Fruit fly (Drosophila melanogaster) whole organism, embryonic: ENCODE results near the gene CG32573.
A peak's percentile ranks its signal among the peaks of the same experiment; 100 is the strongest.

Experiments
- Abd-B ChIP-seq: fragments of 200-800 bp; sonication (Bioruptor generic); optimal IDR thresholded peaks from 2 replicates; lab custom pipeline; 2018; ENCODE audit warnings: missing biosample characterization, mild to moderate bottlenecking, missing genetic modification characterization, moderate library complexity
- Aef1 ChIP-seq: fragments of 200-800 bp; sonication (Bioruptor generic); IDR thresholded peaks from 3 replicates; pipeline ENCODE4 v1.3.6; 2022; ENCODE audit warnings: missing biosample characterization, missing genetic modification characterization
- Bgb ChIP-seq: fragments of 200-800 bp; sonication (Bioruptor generic); IDR thresholded peaks from 2 replicates; pipeline ENCODE4 v1.3.6; 2022; ENCODE audit warnings: missing biosample characterization, missing genetic modification characterization; ENCODE audit not compliant: partially characterized antibody
- CG10321 ChIP-seq: fragments of 200-800 bp; sonication (Bioruptor generic); IDR thresholded peaks from 2 replicates; pipeline ENCODE4 v1.3.6; 2022; ENCODE audit warnings: missing biosample characterization, missing genetic modification characterization
- CG10431 ChIP-seq: fragments of 200-800 bp; sonication (Bioruptor generic); optimal IDR thresholded peaks from 3 replicates; lab custom pipeline; 2018; ENCODE audit warnings: missing biosample characterization, mild to moderate bottlenecking, missing genetic modification characterization
- CG11504 ChIP-seq: fragments of 200-800 bp; sonication (Bioruptor generic); optimal IDR thresholded peaks from 3 replicates; lab custom pipeline; 2019; ENCODE audit warnings: missing biosample characterization, mild to moderate bottlenecking, missing genetic modification characterization, moderate library complexity
- CG11723 ChIP-seq: fragments of 200-800 bp; sonication (Bioruptor generic); optimal IDR thresholded peaks from 2 replicates; lab custom pipeline; 2017; ENCODE audit warnings: missing biosample characterization, mild to moderate bottlenecking, missing genetic modification characterization
- CG1233 ChIP-seq: fragments of 200-800 bp; sonication (Bioruptor generic); optimal IDR thresholded peaks from 4 replicates; lab custom pipeline; 2018; ENCODE audit warnings: missing biosample characterization, mild to moderate bottlenecking, missing genetic modification characterization
- CG13123 ChIP-seq: fragments of 200-800 bp; sonication (Bioruptor generic); optimal IDR thresholded peaks from 2 replicates; lab custom pipeline; 2016; ENCODE audit warnings: missing biosample characterization, missing genetic modification characterization
- CG13775 ChIP-seq: fragments of 200-800 bp; sonication (Bioruptor generic); optimal IDR thresholded peaks from 3 replicates; lab custom pipeline; 2017; ENCODE audit warnings: missing biosample characterization, mild to moderate bottlenecking, missing genetic modification characterization
- CG15479 ChIP-seq: fragments of 200-800 bp; sonication (Bioruptor generic); optimal IDR thresholded peaks from 3 replicates; lab custom pipeline; 2019; ENCODE audit warnings: missing biosample characterization, mild to moderate bottlenecking, missing genetic modification characterization, moderate library complexity
- CG15514 ChIP-seq: fragments of 200-800 bp; sonication (Bioruptor generic); optimal IDR thresholded peaks from 3 replicates; lab custom pipeline; 2017; ENCODE audit warnings: missing biosample characterization, missing genetic modification characterization, mild to moderate bottlenecking, moderate library complexity, missing genetic modification reagents
- CG2678 ChIP-seq: fragments of 200-800 bp; sonication (Bioruptor generic); optimal IDR thresholded peaks from 3 replicates; lab custom pipeline; 2019; ENCODE audit warnings: missing biosample characterization, mild to moderate bottlenecking, missing genetic modification characterization, moderate library complexity
- CG31365 ChIP-seq: fragments of 200-800 bp; sonication (Bioruptor generic); optimal IDR thresholded peaks from 2 replicates; lab custom pipeline; 2018; ENCODE audit warnings: missing biosample characterization, mild to moderate bottlenecking, missing genetic modification characterization
- CG3281 ChIP-seq: fragments of 200-800 bp; sonication (Bioruptor generic); optimal IDR thresholded peaks from 3 replicates; lab custom pipeline; 2017; ENCODE audit warnings: missing biosample characterization, mild to moderate bottlenecking, missing genetic modification characterization
- CG4282 ChIP-seq: fragments of 200-800 bp; sonication (Bioruptor generic); optimal IDR thresholded peaks from 2 replicates; lab custom pipeline; 2016; ENCODE audit warnings: missing biosample characterization, missing genetic modification characterization
- CG7745 ChIP-seq: fragments of 200-800 bp; sonication (Bioruptor generic); optimal IDR thresholded peaks from 2 replicates; lab custom pipeline; 2018; ENCODE audit warnings: missing biosample characterization, mild to moderate bottlenecking, missing genetic modification characterization, moderate library complexity
- CG7839 ChIP-seq: fragments of 200-800 bp; sonication (Bioruptor generic); optimal IDR thresholded peaks from 3 replicates; lab custom pipeline; 2018; ENCODE audit warnings: missing biosample characterization, mild to moderate bottlenecking, missing genetic modification characterization, moderate library complexity
- CG8924 ChIP-seq: fragments of 200-800 bp; optimal IDR thresholded peaks from 3 replicates; lab custom pipeline; 2019; ENCODE audit warnings: missing biosample characterization, mild to moderate bottlenecking, missing genetic modification characterization, moderate library complexity
- CG9817 ChIP-seq: fragments of 200-800 bp; sonication (Bioruptor generic); optimal IDR thresholded peaks from 2 replicates; lab custom pipeline; 2018; ENCODE audit warnings: missing biosample characterization, mild to moderate bottlenecking, missing genetic modification characterization, moderate library complexity
- Dref ChIP-seq: fragments of 200-800 bp; sonication (Bioruptor generic); IDR thresholded peaks from 2 replicates; pipeline ENCODE4 v1.3.6; 2022; ENCODE audit warnings: missing biosample characterization, missing genetic modification characterization
- HHEX ChIP-seq: fragments of 200-800 bp; sonication (Bioruptor generic); optimal IDR thresholded peaks from 3 replicates; lab custom pipeline; 2017; ENCODE audit warnings: missing biosample characterization, mild to moderate bottlenecking, missing genetic modification characterization, missing genetic modification reagents
- Hey ChIP-seq: fragments of 200-800 bp; sonication (Bioruptor generic); optimal IDR thresholded peaks from 3 replicates; lab custom pipeline; 2018; ENCODE audit warnings: missing biosample characterization, mild to moderate bottlenecking, missing genetic modification characterization
- Hr3 ChIP-seq: fragments of 200-800 bp; sonication (Bioruptor generic); optimal IDR thresholded peaks from 3 replicates; lab custom pipeline; 2016; ENCODE audit warnings: missing biosample characterization, missing genetic modification characterization
- Nf-YC ChIP-seq: fragments of 200-800 bp; optimal IDR thresholded peaks from 3 replicates; lab custom pipeline; 2019; ENCODE audit warnings: missing biosample characterization, mild to moderate bottlenecking, missing genetic modification characterization, moderate library complexity
- al ChIP-seq: fragments of 200-800 bp; sonication (Bioruptor generic); IDR thresholded peaks from 2 replicates; pipeline ENCODE4 v1.3.6; 2022; ENCODE audit warnings: missing biosample characterization, missing genetic modification characterization
- cad ChIP-seq: fragments of >200 bp; optimal IDR thresholded peaks from 2 replicates; lab custom pipeline; 2017; ENCODE audit warnings: missing biosample characterization, missing genetic modification characterization
- da ChIP-seq: fragments of 200-800 bp; sonication (Bioruptor generic); optimal IDR thresholded peaks from 2 replicates; lab custom pipeline; 2016; ENCODE audit warnings: missing biosample characterization, missing genetic modification characterization
- danr ChIP-seq: fragments of 200-800 bp; sonication (Bioruptor generic); IDR thresholded peaks from 2 replicates; pipeline ENCODE4 v1.3.6; 2022; ENCODE audit warnings: missing biosample characterization, missing genetic modification characterization
- dati ChIP-seq: fragments of 200-800 bp; sonication (Bioruptor generic); IDR thresholded peaks from 2 replicates; pipeline ENCODE4 v1.3.6; 2022; ENCODE audit warnings: missing biosample characterization, missing genetic modification characterization
- en ChIP-seq: fragments of 200-800 bp; sonication (Bioruptor generic); optimal IDR thresholded peaks from 2 replicates; lab custom pipeline; 2016; ENCODE audit warnings: missing biosample characterization, missing genetic modification characterization
- fd3F ChIP-seq: fragments of 200-800 bp; sonication (Bioruptor generic); optimal IDR thresholded peaks from 2 replicates; lab custom pipeline; 2018; ENCODE audit warnings: missing biosample characterization, mild to moderate bottlenecking, missing genetic modification characterization, moderate library complexity
- fu2 ChIP-seq: fragments of 200-800 bp; sonication (Bioruptor generic); optimal IDR thresholded peaks from 2 replicates; lab custom pipeline; 2016; ENCODE audit warnings: missing biosample characterization, missing genetic modification characterization
- gce ChIP-seq: fragments of 200-800 bp; sonication (Bioruptor generic); IDR thresholded peaks from 3 replicates; pipeline ENCODE4 v1.3.6; 2022; ENCODE audit warnings: missing biosample characterization, missing genetic modification characterization
- kah ChIP-seq: fragments of 200-800 bp; sonication (Bioruptor generic); optimal IDR thresholded peaks from 2 replicates; lab custom pipeline; 2018; ENCODE audit warnings: missing biosample characterization, mild to moderate bottlenecking, missing genetic modification characterization
- ken ChIP-seq: fragments of 200-800 bp; sonication (Bioruptor generic); IDR thresholded peaks from 3 replicates; pipeline ENCODE4 v1.3.6; 2022; ENCODE audit warnings: missing biosample characterization, missing genetic modification characterization
- lola ChIP-seq, 3 experiments: fragments of >200 bp in 2 of 3; fragments of 200-800 bp in 1 of 3; sonication (Bioruptor generic) in 1 of 3; optimal IDR thresholded peaks; 2 replicates each; lab custom pipeline; 2017 to 2019; ENCODE audit warnings: missing biosample characterization in 3 of 3, missing genetic modification characterization in 3 of 3, mild to moderate bottlenecking in 1 of 3, moderate library complexity in 1 of 3
- lov ChIP-seq, 2 experiments: fragments of 200-800 bp in 1 of 2; fragments of >200 bp in 1 of 2; sonication (Bioruptor generic) in 1 of 2; IDR thresholded peaks in 1 of 2; optimal IDR thresholded peaks in 1 of 2; 2 replicates in 1 of 2; 3 replicates in 1 of 2; pipeline versions ENCODE4 v1.3.6 to Lab custom; 2017 to 2022; ENCODE audit warnings: missing biosample characterization in 1 of 2, missing genetic modification characterization in 1 of 2
- mld ChIP-seq: fragments of 200-800 bp; sonication (Bioruptor generic); IDR thresholded peaks from 3 replicates; pipeline ENCODE4 v1.3.6; 2022; ENCODE audit warnings: missing biosample characterization, missing genetic modification characterization; ENCODE audit not compliant: partially characterized antibody
- nerfin-1 ChIP-seq: fragments of 200-800 bp; sonication (Bioruptor generic); optimal IDR thresholded peaks from 3 replicates; lab custom pipeline; 2019; ENCODE audit warnings: missing biosample characterization, mild to moderate bottlenecking, missing genetic modification characterization, moderate library complexity
- pan ChIP-seq, 4 experiments: fragments of >200 bp in 3 of 4; fragments of 200-800 bp in 1 of 4; sonication (Bioruptor generic) in 1 of 4; optimal IDR thresholded peaks in 3 of 4; IDR thresholded peaks in 1 of 4; 2 replicates each; pipeline versions ENCODE4 v1.3.6 to Lab custom; 2017 to 2022; ENCODE audit warnings: missing biosample characterization in 2 of 4, missing genetic modification characterization in 2 of 4, mixed read lengths in 1 of 4
- salm ChIP-seq: fragments of 200-800 bp; sonication (Bioruptor generic); optimal IDR thresholded peaks from 2 replicates; lab custom pipeline; 2018; ENCODE audit warnings: missing biosample characterization, mild to moderate bottlenecking, missing genetic modification characterization
- sc ChIP-seq, 3 experiments: fragments of >200 bp in 2 of 3; fragments of 200-800 bp in 1 of 3; sonication (Bioruptor generic) in 1 of 3; optimal IDR thresholded peaks; 2 replicates in 2 of 3; 3 replicates in 1 of 3; lab custom pipeline; 2017; ENCODE audit warnings: mild to moderate bottlenecking in 1 of 3, missing biosample characterization in 1 of 3, missing genetic modification characterization in 1 of 3, missing genetic modification reagents in 1 of 3
- sqz ChIP-seq: fragments of 200-800 bp; sonication (Bioruptor generic); optimal IDR thresholded peaks from 3 replicates; lab custom pipeline; 2018; ENCODE audit warnings: missing biosample characterization, mild to moderate bottlenecking, missing genetic modification characterization
- vfl ChIP-seq: fragments of 200-800 bp; sonication (Bioruptor generic); optimal IDR thresholded peaks from 2 replicates; lab custom pipeline; 2016; ENCODE audit warnings: missing biosample characterization, missing genetic modification characterization
- vnd ChIP-seq: fragments of 200-800 bp; sonication (Bioruptor generic); IDR thresholded peaks from 3 replicates; pipeline ENCODE4 v1.3.6; 2022; ENCODE audit warnings: missing biosample characterization, missing genetic modification characterization; ENCODE audit not compliant: partially characterized antibody
- wdn ChIP-seq: fragments of 200-800 bp; sonication (Bioruptor generic); IDR thresholded peaks from 2 replicates; pipeline ENCODE4 v1.3.6; 2022; ENCODE audit warnings: missing biosample characterization, missing genetic modification characterization
- z ChIP-seq: fragments of 200-800 bp; sonication (Bioruptor generic); IDR thresholded peaks from 3 replicates; pipeline ENCODE4 v1.3.6; 2022; ENCODE audit warnings: missing biosample characterization, missing genetic modification characterization

Gene CG32573

dm6 chrX:16644535-16645131, 6.5 kb upstream of the CG32573 start (continued):
- no peak for TF ChIP-seq CG3281 (GFP tag; lab: Kevin White, UChicago)
- TF ChIP-seq sqz = peak; percentile 38
- TF ChIP-seq vfl (GFP tag; lab: Kevin White, UChicago) = no peak
- TF ChIP-seq z = 0 out of 3 replicates have a peak, but pooled peaks have one; percentile 28
- no peak for TF ChIP-seq CG7839
- TF ChIP-seq cad = peak; percentile 90
- no peak for TF ChIP-seq CG13775 (GFP tag; lab: Kevin White, UChicago)
- TF ChIP-seq CG1233 (GFP tag; lab: Kevin White, UChicago) = peak; percentile 54
- no peak for TF ChIP-seq CG10321 (GFP tag; lab: Robert Waterston, UW)
- no peak for TF ChIP-seq Aef1 (GFP tag; lab: Robert Waterston, UW)
- no peak for TF ChIP-seq CG13123 (GFP tag; lab: Kevin White, UChicago)
- TF ChIP-seq CG11723 (GFP tag; lab: Kevin White, UChicago) = peak; percentile 54
- no peak for TF ChIP-seq al (GFP tag; lab: Robert Waterston, UW)
- peak in 1 of 3 experiments; percentile 22 for TF ChIP-seq lola (GFP tag; optimal IDR thresholded peaks at IDR 0.05; lab: Kevin White, UChicago)
- no peak for TF ChIP-seq en
- TF ChIP-seq sc (optimal IDR thresholded peaks at IDR 0.05; lab: Kevin White, UChicago) = no peak
- TF ChIP-seq sc (GFP tag; optimal IDR thresholded peaks at IDR 0.05; lab: Kevin White, UChicago) = peak; percentile 44
- peak; percentile 29 for TF ChIP-seq Hey (tag; lab: Kevin White, UChicago)
- TF ChIP-seq HHEX (GFP tag; lab: Kevin White, UChicago) = peak; percentile 14
- TF ChIP-seq CG11504 (tag; lab: Kevin White, UChicago) = peak; percentile 61
- no peak for TF ChIP-seq CG15514 (GFP tag; lab: Kevin White, UChicago)
- no peak for TF ChIP-seq danr (GFP tag; lab: Robert Waterston, UW)
- no peak for TF ChIP-seq wdn (GFP tag; lab: Robert Waterston, UW)
- no peak for TF ChIP-seq da (GFP tag; lab: Kevin White, UChicago)
- TF ChIP-seq CG2678 (tag; lab: Kevin White, UChicago) = peak; percentile 64
- peak; percentile 27 for TF ChIP-seq CG8924 (tag; lab: Kevin White, UChicago)
- TF ChIP-seq kah (GFP tag; lab: Kevin White, UChicago) = peak; percentile 44
- TF ChIP-seq gce = 0 out of 3 replicates have a peak, but pooled peaks have one; percentile 60
- no peak for TF ChIP-seq fu2 (GFP tag; lab: Kevin White, UChicago)
- TF ChIP-seq CG31365 (tag; lab: Kevin White, UChicago) = peak; percentile 43
- no peak for TF ChIP-seq lov (optimal IDR thresholded peaks at IDR 0.05; lab: Kevin White, UChicago)
- TF ChIP-seq lov (GFP tag; IDR thresholded peaks at IDR 0.05; lab: Robert Waterston, UW) = no peak
- TF ChIP-seq nerfin-1 (tag; lab: Kevin White, UChicago) = no peak
- TF ChIP-seq CG4282 (GFP tag; lab: Kevin White, UChicago) = no peak
- TF ChIP-seq CG10431 (GFP tag; lab: Kevin White, UChicago) = peak; percentile 33
- TF ChIP-seq CG7745 = peak; percentile 66
- TF ChIP-seq dati (GFP tag; lab: Robert Waterston, UW) = no peak
- no peak for TF ChIP-seq Abd-B (GFP tag; lab: Kevin White, UChicago)
- no peak for TF ChIP-seq mld
- peak; percentile 46 for TF ChIP-seq salm (tag; lab: Kevin White, UChicago)
- peak; percentile 52 for TF ChIP-seq CG15479 (GFP tag; lab: Kevin White, UChicago)
- no peak for TF ChIP-seq Hr3 (GFP tag; lab: Kevin White, UChicago)
- no peak for TF ChIP-seq Bgb
- TF ChIP-seq CG9817 (tag; lab: Kevin White, UChicago) = no peak
- no peak for TF ChIP-seq Dref (GFP tag; lab: Robert Waterston, UW)
- TF ChIP-seq vnd (GFP tag; lab: Robert Waterston, UW) = no peak
- TF ChIP-seq pan (optimal IDR thresholded peaks at IDR 0.05; lab: Kevin White, UChicago) = no peak
- TF ChIP-seq pan (GFP tag; optimal IDR thresholded peaks at IDR 0.05 in 1 of 2, IDR thresholded peaks at IDR 0.05 in 1 of 2) = no peak
- no peak for TF ChIP-seq fd3F (GFP tag; lab: Kevin White, UChicago)
- no peak for TF ChIP-seq ken
- TF ChIP-seq Nf-YC (tag; lab: Kevin White, UChicago) = no peak
